Worm (Caenorhabditis elegans) whole organism, mixed stage, embryonic: Measurements from ENCODE around the gene ipla-7.

Source experiments
- M03D4.4 ChIP-seq: sonication (generic microtip); optimal IDR thresholded peaks from 2 replicates; lab custom pipeline; 2017; ENCODE audit warnings: mild to moderate bottlenecking, missing genetic modification characterization, missing compliant biosample characterization
- bed-3 ChIP-seq: fragments of 200-800 bp; sonication (Bioruptor generic); optimal IDR thresholded peaks from 3 replicates; lab custom pipeline; 2018; ENCODE audit warnings: mild to moderate bottlenecking, missing genetic modification characterization, moderate library complexity, missing compliant biosample characterization
- blmp-1 ChIP-seq: fragments of 150-350 bp; optimal IDR thresholded peaks from 2 replicates; lab custom pipeline; 2014; ENCODE audit warnings: missing biosample characterization, missing genetic modification characterization
- ceh-39 ChIP-seq: fragments of 150-350 bp; optimal IDR thresholded peaks from 2 replicates; lab custom pipeline; 2014; ENCODE audit warnings: missing biosample characterization, missing genetic modification characterization
- ceh-43 ChIP-seq: fragments of 200-800 bp; sonication (Bioruptor generic); optimal IDR thresholded peaks from 2 replicates; lab custom pipeline; 2018; ENCODE audit warnings: mild to moderate bottlenecking, missing genetic modification characterization, moderate library complexity, missing compliant biosample characterization
- ceh-83 ChIP-seq: fragments of 200-800 bp; sonication (Bioruptor generic); optimal IDR thresholded peaks from 2 replicates; lab custom pipeline; 2018; ENCODE audit warnings: mild to moderate bottlenecking, missing genetic modification characterization, missing compliant biosample characterization
- ces-1 ChIP-seq: fragments of 150-350 bp; optimal IDR thresholded peaks from 2 replicates; lab custom pipeline; 2014; ENCODE audit warnings: missing biosample characterization, missing genetic modification reagents, missing genetic modification characterization
- cnd-1 ChIP-seq: fragments of 200-800 bp; sonication (Bioruptor generic); optimal IDR thresholded peaks from 2 replicates; lab custom pipeline; 2018; ENCODE audit warnings: mild to moderate bottlenecking, missing genetic modification characterization, missing compliant biosample characterization
- drap-1 ChIP-seq: fragments of 200-800 bp; sonication (Bioruptor generic); optimal IDR thresholded peaks from 3 replicates; lab custom pipeline; 2018; ENCODE audit warnings: mild to moderate bottlenecking, missing genetic modification characterization, missing compliant biosample characterization
- ham-2 ChIP-seq: fragments of 200-800 bp; sonication (Bioruptor generic); optimal IDR thresholded peaks from 2 replicates; lab custom pipeline; 2018; ENCODE audit warnings: mild to moderate bottlenecking, missing genetic modification characterization, missing compliant biosample characterization
- lin-32 ChIP-seq: fragments of 200-800 bp; sonication (Bioruptor generic); optimal IDR thresholded peaks from 2 replicates; lab custom pipeline; 2018; ENCODE audit warnings: mild to moderate bottlenecking, missing genetic modification characterization, missing compliant biosample characterization
- lsy-2 ChIP-seq: fragments of 150-350 bp; optimal IDR thresholded peaks from 2 replicates; lab custom pipeline; 2014; ENCODE audit warnings: missing biosample characterization, missing genetic modification characterization
- mab-5 ChIP-seq: fragments of 150-350 bp; optimal IDR thresholded peaks from 2 replicates; lab custom pipeline; 2014; ENCODE audit warnings: missing biosample characterization, missing genetic modification characterization
- mep-1 ChIP-seq: fragments of 150-350 bp; optimal IDR thresholded peaks from 2 replicates; lab custom pipeline; 2017; ENCODE audit warnings: missing biosample characterization, missing genetic modification reagents, missing genetic modification characterization, inconsistent platforms
- mls-2 ChIP-seq: sonication (generic microtip); optimal IDR thresholded peaks from 2 replicates; lab custom pipeline; 2016; ENCODE audit warnings: mild to moderate bottlenecking, missing genetic modification characterization, moderate library complexity, missing compliant biosample characterization
- nhr-12 ChIP-seq: fragments of 150-350 bp; optimal IDR thresholded peaks from 2 replicates; lab custom pipeline; 2014; ENCODE audit warnings: missing biosample characterization, missing genetic modification characterization
- nhr-237 ChIP-seq: fragments of 150-350 bp; optimal IDR thresholded peaks from 2 replicates; lab custom pipeline; 2014; ENCODE audit warnings: missing biosample characterization, missing genetic modification characterization
- nhr-28 ChIP-seq: fragments of 150-350 bp; optimal IDR thresholded peaks from 2 replicates; lab custom pipeline; 2014; ENCODE audit warnings: missing biosample characterization, missing genetic modification characterization
- pha-4 ChIP-seq: fragments of 150-350 bp; optimal IDR thresholded peaks from 2 replicates; lab custom pipeline; 2018; ENCODE audit warnings: missing biosample characterization, missing genetic modification reagents, missing genetic modification characterization
- sptf-1 ChIP-seq: sonication (generic microtip); optimal IDR thresholded peaks from 2 replicates; lab custom pipeline; 2017; ENCODE audit warnings: mild to moderate bottlenecking, missing genetic modification characterization, moderate library complexity, missing compliant biosample characterization
- tbx-8 ChIP-seq: fragments of 200-800 bp; sonication (Bioruptor generic); optimal IDR thresholded peaks from 2 replicates; lab custom pipeline; 2018; ENCODE audit warnings: mild to moderate bottlenecking, missing genetic modification characterization, moderate library complexity, missing compliant biosample characterization
- unc-120 ChIP-seq: sonication (generic microtip); optimal IDR thresholded peaks from 2 replicates; lab custom pipeline; 2017; ENCODE audit warnings: missing genetic modification characterization, missing compliant biosample characterization; ENCODE audit not compliant: poor library complexity, severe bottlenecking
- unc-62 ChIP-seq: fragments of 150-350 bp; optimal IDR thresholded peaks from 2 replicates; lab custom pipeline; 2014; ENCODE audit warnings: missing biosample characterization, missing genetic modification reagents, missing genetic modification characterization
- zip-8 ChIP-seq: fragments of 150-350 bp; optimal IDR thresholded peaks from 2 replicates; lab custom pipeline; 2014; ENCODE audit warnings: missing biosample characterization, missing genetic modification characterization
- ztf-11 ChIP-seq: fragments of 150-350 bp; optimal IDR thresholded peaks from 2 replicates; lab custom pipeline; 2014; ENCODE audit warnings: missing biosample characterization, missing genetic modification characterization

The ipla-7 gene

DNA sequence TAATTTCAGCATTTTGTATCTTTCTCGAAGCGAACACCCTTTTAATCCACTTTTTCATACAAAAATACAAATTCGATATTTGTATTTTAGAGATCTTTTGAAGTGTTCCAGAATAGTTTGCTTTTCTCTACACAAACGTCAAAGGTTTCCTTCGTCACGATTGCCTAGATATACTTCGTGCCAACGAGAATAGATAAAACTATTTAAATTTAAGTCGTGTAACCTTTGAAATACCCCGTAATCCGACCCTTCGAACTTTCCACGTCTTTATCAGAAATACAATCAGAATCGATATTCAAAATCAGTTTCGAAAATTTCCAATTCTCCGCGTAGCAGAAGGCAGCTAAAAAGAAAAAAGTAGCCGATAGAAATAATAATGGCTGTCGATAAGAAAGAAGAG is 27.7 kb upstream of the ipla-7 start, which contains the start of gene ttbk-5:
Gene ttbk-5 (plus strand): TSS at position 301 of the 400 bp plus-strand sequence.
- TF ChIP-seq blmp-1 (peak; percentile 55), M03D4.4 (no peak)
- TF ChIP-seq, all 35 proteins: peak for 1

DNA sequence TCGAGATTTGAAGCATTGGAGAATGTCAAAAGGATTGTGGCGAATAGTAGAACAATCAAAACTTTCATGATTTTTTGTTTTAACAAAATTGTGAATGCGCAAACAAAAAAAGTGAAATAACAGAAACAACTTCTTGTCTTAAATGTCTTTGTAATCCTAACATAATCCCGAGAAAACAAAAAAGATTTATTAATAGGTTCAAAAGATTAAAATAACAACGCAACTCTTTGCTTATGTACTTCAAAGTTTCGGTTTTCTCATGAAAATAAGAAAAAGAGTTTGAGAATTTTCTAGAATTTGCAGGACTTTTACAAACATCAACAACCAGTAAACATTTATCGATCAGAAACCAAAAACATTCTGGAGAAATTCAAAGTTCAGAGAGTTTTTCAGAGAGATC is 27.1 kb upstream of the ipla-7 start, which contains the start of gene ttr-39:
Gene ttr-39 (minus strand): TSS at position 101 of the 400 bp plus-strand sequence.
- peak; percentile 90 for TF ChIP-seq blmp-1
- no peak for TF ChIP-seq mep-1 (tag; lab: Kevin White, UChicago)

DNA sequence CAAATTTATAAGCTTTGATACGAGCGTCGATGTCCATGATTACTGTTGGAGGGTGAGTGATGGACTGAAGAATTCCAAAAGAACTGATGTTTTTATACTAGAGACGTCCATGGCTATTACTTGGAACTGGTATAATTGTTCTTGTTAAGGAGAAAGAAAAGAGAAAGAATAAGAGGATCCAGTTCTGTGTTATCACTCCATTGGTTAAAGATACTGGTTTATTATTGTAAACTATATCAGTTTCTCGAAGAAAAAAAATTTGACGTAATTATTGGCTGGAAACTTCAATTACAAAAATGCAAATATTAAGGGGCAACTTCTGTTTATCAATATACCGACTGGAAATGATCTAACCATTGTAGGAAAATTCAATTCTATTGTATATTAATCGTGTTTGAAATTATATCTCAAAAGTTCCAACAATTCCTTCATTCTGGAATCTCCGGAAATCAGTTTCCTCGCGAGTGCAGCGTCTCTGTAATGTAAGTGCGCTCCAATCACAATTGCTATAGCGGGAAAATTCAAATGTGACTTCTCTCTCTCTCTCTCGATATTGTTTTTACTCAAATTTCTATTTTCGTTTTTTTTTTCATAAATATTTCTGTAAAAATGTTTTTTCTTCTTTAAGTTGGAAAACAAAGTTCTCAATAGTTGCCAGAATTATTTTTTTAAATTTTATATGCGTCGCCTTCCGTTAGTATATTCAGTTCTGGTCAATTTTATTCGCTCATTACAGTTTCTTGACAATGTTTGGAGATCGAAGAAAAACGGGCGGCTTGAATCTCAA is 22.9 kb upstream of the ipla-7 start, which contains the start of the genes col-2 and ndc-80:
Gene col-2 (minus strand): TSS at position 51 of the 787 bp plus-strand sequence.
Gene ndc-80 (plus strand): TSS at position 737 of the 787 bp plus-strand sequence.
- TF ChIP-seq nhr-237 (peak; percentile 65), unc-120 (peak; percentile 78), ceh-43 (GFP tag; lab: Kevin White, UChicago) (no peak), drap-1 (GFP tag; lab: Kevin White, UChicago) (no peak), ces-1 (GFP tag; lab: Kevin White, UChicago) (peak; percentile 60), unc-62 (GFP tag; lab: Kevin White, UChicago) (peak; percentile 20), mls-2 (tag; lab: Kevin White, UChicago) (no peak), ceh-39 (peak; percentile 88), cnd-1 (no peak), bed-3 (GFP tag; lab: Kevin White, UChicago) (no peak), lsy-2 (tag; lab: Kevin White, UChicago) (peak; percentile 75), pha-4 (tag; lab: Kevin White, UChicago) (peak; percentile 44)

DNA sequence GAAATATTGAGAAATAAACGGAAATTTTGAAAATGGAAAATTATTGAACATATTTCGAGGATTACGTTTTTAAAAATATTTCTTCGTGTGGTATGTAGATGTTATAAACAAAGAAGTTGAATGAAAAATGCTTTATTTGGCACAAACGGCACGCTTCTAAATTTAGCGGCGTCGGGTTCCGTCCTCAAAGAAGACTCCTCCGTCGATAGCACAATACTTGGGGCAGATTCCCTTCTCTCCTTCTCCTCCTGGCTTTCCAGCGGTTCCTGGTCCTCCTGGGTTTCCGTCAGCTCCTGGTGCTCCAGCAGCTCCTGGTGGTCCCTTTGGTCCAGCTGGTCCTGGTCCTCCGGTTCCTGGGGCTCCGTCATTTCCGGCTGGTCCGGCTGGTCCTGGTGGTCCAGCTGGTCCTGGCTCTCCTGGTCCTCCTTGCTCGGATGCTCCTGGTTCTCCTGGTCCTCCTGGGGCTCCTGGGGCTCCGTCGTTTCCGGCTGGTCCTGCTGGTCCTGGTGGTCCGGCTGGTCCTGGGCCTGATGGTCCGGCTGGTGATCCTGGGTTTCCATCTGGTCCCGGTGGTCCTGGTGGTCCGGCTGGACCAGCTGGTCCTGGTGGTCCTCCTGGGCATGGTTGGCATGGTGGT is 21.8 kb upstream of the ipla-7 start, which contains the start of gene W01B6.8:
Gene W01B6.8 (minus strand): TSS at position 51 of the 637 bp plus-strand sequence.
- TF ChIP-seq ztf-11 (tag; lab: Kevin White, UChicago) (no peak), drap-1 (GFP tag; lab: Kevin White, UChicago) (no peak), M03D4.4 (no peak), blmp-1 (no peak), ceh-83 (GFP tag; lab: Kevin White, UChicago) (no peak), lsy-2 (tag; lab: Kevin White, UChicago) (no peak), mab-5 (no peak), ham-2 (no peak), bed-3 (GFP tag; lab: Kevin White, UChicago) (no peak), sptf-1 (tag; lab: Kevin White, UChicago) (no peak), unc-120 (no peak), unc-62 (GFP tag; lab: Kevin White, UChicago) (no peak)
- TF ChIP-seq, all 35 proteins: peak for 0

DNA sequence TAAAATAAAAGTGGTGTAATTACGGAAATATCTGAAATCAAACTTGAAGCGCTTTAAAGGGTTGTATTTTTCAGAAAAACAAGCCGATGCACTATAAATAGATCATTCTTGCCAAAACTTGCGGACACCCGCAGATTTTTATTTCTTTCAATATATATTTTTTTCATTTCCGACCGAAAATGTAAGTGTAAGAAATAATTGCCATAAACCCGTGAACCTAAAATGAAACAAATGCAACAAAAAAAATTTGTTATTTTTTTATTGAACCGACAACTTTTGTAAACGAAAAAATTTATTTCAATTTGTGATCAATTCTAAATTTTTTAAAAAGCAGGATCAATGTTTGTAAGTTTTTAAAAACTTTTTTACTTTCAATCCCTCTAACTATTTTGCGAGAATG is 18.2 kb upstream of the ipla-7 start, which contains the start of gene W01B6.6:
Gene W01B6.6 (plus strand): TSS at position 301 of the 400 bp plus-strand sequence.
- TF ChIP-seq nhr-28 (tag; lab: Kevin White, UChicago) (no peak), bed-3 (GFP tag; lab: Kevin White, UChicago) (no peak), zip-8 (tag; lab: Kevin White, UChicago) (no peak), ceh-83 (GFP tag; lab: Kevin White, UChicago) (no peak), nhr-12 (tag; lab: Kevin White, UChicago) (no peak), tbx-8 (GFP tag; lab: Kevin White, UChicago) (no peak), ham-2 (no peak), lin-32 (GFP tag; lab: Kevin White, UChicago) (no peak), ces-1 (GFP tag; lab: Kevin White, UChicago) (no peak), nhr-237 (no peak), unc-62 (GFP tag; lab: Kevin White, UChicago) (no peak), mls-2 (tag; lab: Kevin White, UChicago) (no peak)

DNA sequence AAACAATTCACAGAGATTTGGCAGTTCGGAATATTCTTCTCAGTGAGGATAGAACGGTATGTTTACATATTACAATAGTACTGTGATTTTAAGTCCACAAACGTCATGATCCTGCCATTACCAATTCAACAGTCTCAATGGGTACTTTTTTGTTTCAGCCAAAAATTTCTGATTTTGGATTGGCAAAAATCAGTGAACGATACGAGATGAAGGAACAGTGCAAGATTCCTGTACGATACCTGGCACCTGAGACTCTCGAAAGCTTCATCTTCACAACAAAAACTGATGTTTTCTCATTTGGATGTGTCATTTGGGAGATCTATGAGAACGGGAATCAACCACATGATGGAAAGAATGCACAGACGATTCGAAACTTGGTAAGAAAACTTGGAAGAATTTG is 15.4 kb upstream of the ipla-7 start:
- TF ChIP-seq blmp-1 (no peak), ztf-11 (tag; lab: Kevin White, UChicago) (no peak), mls-2 (tag; lab: Kevin White, UChicago) (no peak)
